Worm (Caenorhabditis elegans) whole organism, L3 larva: ENCODE measurements around the gene ifa-1.

Experiments
- R02D3.7 ChIP-seq: fragments of 150-350 bp; optimal IDR thresholded peaks from 2 replicates; lab custom pipeline; 2014; ENCODE audit warnings: missing biosample characterization, missing genetic modification characterization
- ZK546.5 ChIP-seq: sonication (generic microtip); optimal IDR thresholded peaks from 2 replicates; lab custom pipeline; 2017; ENCODE audit warnings: missing biosample characterization, missing genetic modification characterization
- aly-2 ChIP-seq: fragments of 150-350 bp; optimal IDR thresholded peaks from 2 replicates; lab custom pipeline; 2014; ENCODE audit warnings: missing biosample characterization, missing genetic modification characterization
- ama-1 ChIP-seq: fragments of 150-350 bp; optimal IDR thresholded peaks from 2 replicates; lab custom pipeline; 2018
- ceh-16 ChIP-seq: sonication (generic microtip); optimal IDR thresholded peaks from 2 replicates; lab custom pipeline; 2017; ENCODE audit warnings: missing biosample characterization, missing genetic modification characterization
- ceh-28 ChIP-seq: fragments of 150-350 bp; optimal IDR thresholded peaks from 2 replicates; lab custom pipeline; 2014; ENCODE audit warnings: missing biosample characterization, missing genetic modification reagents, missing genetic modification characterization
- ceh-82 ChIP-seq: fragments of 150-350 bp; optimal IDR thresholded peaks from 2 replicates; lab custom pipeline; 2014; ENCODE audit warnings: missing biosample characterization, missing genetic modification characterization
- ceh-9 ChIP-seq: sonication (generic microtip); optimal IDR thresholded peaks from 2 replicates; lab custom pipeline; 2018; ENCODE audit warnings: missing biosample characterization, missing genetic modification characterization
- egl-27 ChIP-seq: sonication (generic microtip); optimal IDR thresholded peaks from 4 replicates; lab custom pipeline; 2017; ENCODE audit warnings: missing biosample characterization, missing genetic modification reagents, missing genetic modification characterization
- egl-5 ChIP-seq: fragments of 150-350 bp; optimal IDR thresholded peaks from 2 replicates; lab custom pipeline; 2017; ENCODE audit warnings: missing biosample characterization, missing genetic modification reagents, missing genetic modification characterization, inconsistent platforms
- elt-1 ChIP-seq: fragments of 150-350 bp; optimal IDR thresholded peaks from 2 replicates; lab custom pipeline; 2014; ENCODE audit warnings: missing biosample characterization, missing genetic modification characterization
- elt-2 ChIP-seq: sonication (generic microtip); optimal IDR thresholded peaks from 2 replicates; lab custom pipeline; 2016; ENCODE audit warnings: missing genetic modification reagents, mild to moderate bottlenecking, missing genetic modification characterization, missing compliant biosample characterization
- elt-3 ChIP-seq, 3 experiments: fragments of 150-350 bp in 1 of 3; sonication (generic microtip) in 2 of 3; optimal IDR thresholded peaks; 2 replicates in 2 of 3; 4 replicates in 1 of 3; lab custom pipeline; 2014 to 2017; ENCODE audit warnings: missing biosample characterization in 3 of 3, missing genetic modification characterization in 3 of 3
- eor-1 ChIP-seq, 2 experiments: fragments of 150-350 bp; optimal IDR thresholded peaks; 2 replicates each; lab custom pipeline; 2014 to 2018; ENCODE audit warnings: missing biosample characterization in 2 of 2, missing genetic modification characterization in 2 of 2
- fkh-10 ChIP-seq: sonication (generic microtip); optimal IDR thresholded peaks from 2 replicates; lab custom pipeline; 2017; ENCODE audit warnings: missing biosample characterization, missing genetic modification reagents, missing genetic modification characterization
- fkh-2 ChIP-seq: fragments of 150-350 bp; optimal IDR thresholded peaks from 2 replicates; lab custom pipeline; 2014; ENCODE audit warnings: missing biosample characterization, missing genetic modification reagents, missing genetic modification characterization
- fos-1 ChIP-seq: fragments of 150-350 bp; optimal IDR thresholded peaks from 2 replicates; lab custom pipeline; 2014; ENCODE audit warnings: missing biosample characterization, missing genetic modification characterization
- hmg-11 ChIP-seq: sonication (generic microtip); optimal IDR thresholded peaks from 2 replicates; lab custom pipeline; 2016; ENCODE audit warnings: missing genetic modification characterization, missing compliant biosample characterization
- jun-1 ChIP-seq: fragments of 150-350 bp; optimal IDR thresholded peaks from 2 replicates; lab custom pipeline; 2014; ENCODE audit warnings: missing biosample characterization, missing genetic modification reagents, missing genetic modification characterization
- lin-15B ChIP-seq: fragments of 150-350 bp; optimal IDR thresholded peaks from 2 replicates; lab custom pipeline; 2014; ENCODE audit warnings: missing biosample characterization, missing genetic modification characterization
- lin-39 ChIP-seq: fragments of 150-350 bp; optimal IDR thresholded peaks from 2 replicates; lab custom pipeline; 2018; ENCODE audit warnings: missing biosample characterization, missing genetic modification reagents, missing genetic modification characterization
- lsy-12 ChIP-seq: sonication (generic microtip); optimal IDR thresholded peaks from 2 replicates; lab custom pipeline; 2016; ENCODE audit warnings: mild to moderate bottlenecking, missing genetic modification characterization, missing compliant biosample characterization
- mdl-1 ChIP-seq: fragments of 150-350 bp; optimal IDR thresholded peaks from 2 replicates; lab custom pipeline; 2014; ENCODE audit warnings: missing biosample characterization, missing genetic modification characterization
- mml-1 ChIP-seq: fragments of 150-350 bp; sonication (generic microtip); optimal IDR thresholded peaks from 3 replicates; lab custom pipeline; 2014; ENCODE audit warnings: missing biosample characterization, missing genetic modification characterization
- nfya-1 ChIP-seq: sonication (generic microtip); optimal IDR thresholded peaks from 2 replicates; lab custom pipeline; 2017; ENCODE audit warnings: missing genetic modification characterization, mild to moderate bottlenecking, missing compliant biosample characterization, antibody characterized with exemption, moderate library complexity; ENCODE audit not compliant: insufficient read depth
- nhr-11 ChIP-seq: fragments of 150-350 bp; optimal IDR thresholded peaks from 2 replicates; lab custom pipeline; 2014; ENCODE audit warnings: missing biosample characterization, missing genetic modification characterization
- nhr-23 ChIP-seq: fragments of 150-350 bp; optimal IDR thresholded peaks from 2 replicates; lab custom pipeline; 2014; ENCODE audit warnings: missing biosample characterization, missing genetic modification reagents, missing genetic modification characterization
- nhr-237 ChIP-seq: fragments of 150-350 bp; optimal IDR thresholded peaks from 2 replicates; lab custom pipeline; 2014; ENCODE audit warnings: missing biosample characterization, missing genetic modification characterization
- nhr-25 ChIP-seq: sonication (generic microtip); optimal IDR thresholded peaks from 2 replicates; lab custom pipeline; 2017; ENCODE audit warnings: missing biosample characterization, missing genetic modification characterization
- nhr-28 ChIP-seq: fragments of 150-350 bp; optimal IDR thresholded peaks from 2 replicates; lab custom pipeline; 2014; ENCODE audit warnings: missing biosample characterization, missing genetic modification characterization
- nhr-43 ChIP-seq: sonication (generic microtip); optimal IDR thresholded peaks from 2 replicates; lab custom pipeline; 2016; ENCODE audit warnings: mild to moderate bottlenecking, missing genetic modification characterization, missing compliant biosample characterization; ENCODE audit not compliant: poor library complexity, severe bottlenecking
- nhr-67 ChIP-seq: fragments of 150-350 bp; optimal IDR thresholded peaks from 2 replicates; lab custom pipeline; 2014; ENCODE audit warnings: missing biosample characterization, missing genetic modification characterization
- nhr-76 ChIP-seq: fragments of 150-350 bp; sonication (generic microtip); optimal IDR thresholded peaks from 5 replicates; lab custom pipeline; 2014; ENCODE audit warnings: missing biosample characterization, missing genetic modification characterization
- nhr-77 ChIP-seq: fragments of 150-350 bp; optimal IDR thresholded peaks from 2 replicates; lab custom pipeline; 2014; ENCODE audit warnings: missing biosample characterization, missing genetic modification characterization
- pha-4 ChIP-seq: fragments of 150-350 bp; optimal IDR thresholded peaks from 2 replicates; lab custom pipeline; 2014; ENCODE audit warnings: missing biosample characterization, missing genetic modification reagents, missing genetic modification characterization
- pqm-1 ChIP-seq: fragments of 150-350 bp; optimal IDR thresholded peaks from 2 replicates; lab custom pipeline; 2017; ENCODE audit warnings: missing biosample characterization, missing genetic modification characterization, inconsistent platforms
- sea-2 ChIP-seq: fragments of 150-350 bp; sonication (generic microtip); optimal IDR thresholded peaks from 4 replicates; lab custom pipeline; 2014; ENCODE audit warnings: missing biosample characterization, missing genetic modification reagents, missing genetic modification characterization
- snpc-4 ChIP-seq: fragments of 150-350 bp; optimal IDR thresholded peaks from 2 replicates; lab custom pipeline; 2014; ENCODE audit warnings: missing biosample characterization, missing genetic modification characterization
- tbx-2 ChIP-seq: sonication (generic microtip); optimal IDR thresholded peaks from 2 replicates; lab custom pipeline; 2016; ENCODE audit warnings: mild to moderate bottlenecking, missing genetic modification characterization, missing compliant biosample characterization
- unc-62 ChIP-seq: fragments of 150-350 bp; sonication (generic microtip); optimal IDR thresholded peaks from 4 replicates; lab custom pipeline; 2014; ENCODE audit warnings: missing biosample characterization, missing genetic modification reagents, missing genetic modification characterization
- zag-1 ChIP-seq: fragments of 150-350 bp; optimal IDR thresholded peaks from 2 replicates; lab custom pipeline; 2014; ENCODE audit warnings: missing biosample characterization, missing genetic modification characterization
- ztf-11 ChIP-seq: fragments of 150-350 bp; optimal IDR thresholded peaks from 2 replicates; lab custom pipeline; 2014; ENCODE audit warnings: missing biosample characterization, missing genetic modification characterization
- ztf-4 ChIP-seq: fragments of 150-350 bp; optimal IDR thresholded peaks from 2 replicates; lab custom pipeline; 2014; ENCODE audit warnings: missing biosample characterization, missing genetic modification characterization

Gene ifa-1

ce11 chrX:11252429-11252828 is 18.6 kb upstream of the ifa-1 start:
- TF ChIP-seq elt-1 (tag; lab: Kevin White, UChicago) (no peak), lsy-12 (tag; lab: Kevin White, UChicago) (no peak), pha-4 (tag; lab: Kevin White, UChicago) (peak; percentile 31), lin-39 (tag; lab: Kevin White, UChicago) (peak; percentile 79), nhr-43 (tag; lab: Kevin White, UChicago) (peak; percentile 70), pqm-1 (tag; lab: Kevin White, UChicago) (peak; percentile 51), nhr-25 (tag; lab: Kevin White, UChicago) (peak; percentile 43), nhr-11 (tag; lab: Kevin White, UChicago) (no peak), hmg-11 (peak; percentile 68), ceh-16 (tag; lab: Kevin White, UChicago) (no peak), ceh-9 (tag; lab: Kevin White, UChicago) (no peak), nfya-1 (tag; lab: Kevin White, UChicago) (peak; percentile 57), aly-2 (tag; lab: Kevin White, UChicago) (no peak), tbx-2 (peak; percentile 27), elt-2 (peak; percentile 26), ztf-11 (tag; lab: Kevin White, UChicago) (no peak)
- TF ChIP-seq, all 47 proteins: peak for 9

DNA sequence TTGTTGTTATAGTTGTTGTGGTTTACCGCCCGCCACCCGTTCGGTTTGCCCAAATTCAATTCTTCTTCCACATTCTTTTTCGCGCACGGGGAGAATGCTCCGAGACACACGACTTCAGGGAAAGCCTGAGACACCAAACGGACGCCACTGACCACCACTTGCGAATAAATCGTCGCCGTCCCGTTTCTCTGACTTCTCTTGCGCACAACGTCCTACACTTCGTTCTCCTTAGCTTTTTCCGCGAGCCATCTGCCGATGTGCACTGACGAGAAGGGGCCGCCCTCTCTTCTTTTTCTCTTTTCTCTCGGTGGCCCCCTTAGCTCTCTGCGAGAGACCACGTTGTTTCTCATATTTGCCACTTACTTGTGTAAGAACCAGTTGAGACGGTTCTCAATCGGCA is 13.9 kb upstream of the ifa-1 start, which contains the start of gene C03A3.1:
TSS of gene C03A3.1 (plus strand) at position 291 of the 400 bp plus-strand sequence.
- TF ChIP-seq ceh-28 (tag; lab: Kevin White, UChicago): no peak
- TF ChIP-seq lin-39 (tag; lab: Kevin White, UChicago): peak; percentile 83
- TF ChIP-seq ceh-82 (tag; lab: Kevin White, UChicago): no peak
- TF ChIP-seq hmg-11: peak; percentile 39
- TF ChIP-seq pqm-1 (tag; lab: Kevin White, UChicago): no peak
- no peak for TF ChIP-seq nhr-67
- no peak for TF ChIP-seq elt-1 (tag; lab: Kevin White, UChicago)
- no peak for TF ChIP-seq ztf-4
- TF ChIP-seq ZK546.5 (tag; lab: Kevin White, UChicago): no peak
- TF ChIP-seq egl-27 (tag; lab: Kevin White, UChicago): no peak
- no peak for TF ChIP-seq nhr-11 (tag; lab: Kevin White, UChicago)
- peak; percentile 44 for TF ChIP-seq nfya-1 (tag; lab: Kevin White, UChicago)
- peak; percentile 21 for TF ChIP-seq lin-15B (tag; lab: Kevin White, UChicago)
- no peak for TF ChIP-seq zag-1 (tag; lab: Kevin White, UChicago)
- TF ChIP-seq ama-1 (lab: Kevin White, UChicago): no peak
- TF ChIP-seq nhr-23 (tag; lab: Kevin White, UChicago): no peak
- no peak for TF ChIP-seq mdl-1 (tag; lab: Kevin White, UChicago)

- TF ChIP-seq unc-62 (GFP tag; lab: Kevin White, UChicago) (no peak), R02D3.7 (tag; lab: Kevin White, UChicago) (no peak), eor-1 (tag; optimal IDR thresholded peaks at IDR 0.05; lab: Kevin White, UChicago) (no peak), nhr-237 (no peak), elt-3 (tag; optimal IDR thresholded peaks at IDR 0.05; lab: Kevin White, UChicago) (no peak), nhr-11 (tag; lab: Kevin White, UChicago) (no peak), elt-1 (tag; lab: Kevin White, UChicago) (peak; percentile 42), snpc-4 (tag; lab: Kevin White, UChicago) (peak; percentile 5), zag-1 (tag; lab: Kevin White, UChicago) (no peak), nhr-43 (tag; lab: Kevin White, UChicago) (no peak), egl-5 (tag; lab: Kevin White, UChicago) (peak; percentile 95), nfya-1 (tag; lab: Kevin White, UChicago) (peak; percentile 88), fos-1 (tag; lab: Kevin White, UChicago) (no peak), ceh-16 (tag; lab: Kevin White, UChicago) (no peak), nhr-25 (tag; lab: Kevin White, UChicago) (peak; percentile 83), hmg-11 (peak; percentile 84), tbx-2 (peak; percentile 19), ceh-9 (tag; lab: Kevin White, UChicago) (no peak), elt-2 (peak; percentile 43), fkh-10 (GFP tag; lab: Kevin White, UChicago) (peak; percentile 17), ceh-28 (tag; lab: Kevin White, UChicago) (no peak), jun-1 (tag; lab: Kevin White, UChicago) (no peak), ztf-4 (no peak), lin-39 (tag; lab: Kevin White, UChicago) (peak; percentile 98), sea-2 (no peak), nhr-67 (no peak), ama-1 (lab: Kevin White, UChicago) (no peak), lin-15B (tag; lab: Kevin White, UChicago) (peak; percentile 78), nhr-77 (no peak), nhr-28 (tag; lab: Kevin White, UChicago) (no peak), nhr-76 (tag; lab: Kevin White, UChicago) (no peak), fkh-2 (no peak), mml-1 (tag; lab: Kevin White, UChicago) (no peak), nhr-23 (tag; lab: Kevin White, UChicago) (peak; percentile 54), pqm-1 (tag; lab: Kevin White, UChicago) (peak; percentile 85), pha-4 (tag; lab: Kevin White, UChicago) (peak; percentile 43), egl-27 (tag; lab: Kevin White, UChicago) (peak; percentile 23)
- TF ChIP-seq, all 47 proteins: peak for 15
These were observed 8.5 kb upstream of the ifa-1 start, which contains the start of gene C03A3.2 for ce11 chrX:11262319-11263074. TSS of gene C03A3.2 (plus strand) at chrX:11262848.
